Fruit fly (Drosophila melanogaster) whole organism, embryonic: Measurements from ENCODE around the gene ppk20.

Experiments
- Aef1 ChIP-seq: fragments of 200-800 bp; sonication (Bioruptor generic); IDR thresholded peaks from 3 replicates; pipeline ENCODE4 v1.3.6; 2022; ENCODE audit warnings: missing biosample characterization, missing genetic modification characterization
- B-H2 ChIP-seq: fragments of 200-800 bp; sonication (Bioruptor generic); optimal IDR thresholded peaks from 2 replicates; lab custom pipeline; 2018; ENCODE audit warnings: missing biosample characterization, mild to moderate bottlenecking, missing genetic modification characterization
- CG10267 ChIP-seq: fragments of 200-800 bp; sonication (Bioruptor generic); optimal IDR thresholded peaks from 2 replicates; lab custom pipeline; 2018; ENCODE audit warnings: missing biosample characterization, mild to moderate bottlenecking, missing genetic modification characterization, moderate library complexity
- CG10543 ChIP-seq: fragments of 200-800 bp; sonication (Bioruptor generic); optimal IDR thresholded peaks from 3 replicates; lab custom pipeline; 2017; ENCODE audit warnings: missing biosample characterization, mild to moderate bottlenecking, missing genetic modification characterization, moderate library complexity
- CG11456 ChIP-seq: fragments of 200-800 bp; sonication (Bioruptor generic); IDR thresholded peaks from 3 replicates; pipeline ENCODE4 v1.3.6; 2022; ENCODE audit warnings: missing biosample characterization, missing genetic modification characterization
- CG11560 ChIP-seq: fragments of 200-800 bp; sonication (Bioruptor generic); IDR thresholded peaks from 3 replicates; pipeline ENCODE4 v1.3.6; 2022; ENCODE audit warnings: missing biosample characterization, missing genetic modification characterization
- CG12236 ChIP-seq: fragments of 200-800 bp; sonication (Bioruptor generic); optimal IDR thresholded peaks from 2 replicates; lab custom pipeline; 2016; ENCODE audit warnings: missing biosample characterization, missing genetic modification characterization
- CG14050 ChIP-seq: fragments of 200-800 bp; sonication (Bioruptor generic); IDR thresholded peaks from 3 replicates; pipeline ENCODE4 v1.3.6; 2022; ENCODE audit warnings: missing biosample characterization, missing genetic modification characterization
- CG15479 ChIP-seq: fragments of 200-800 bp; sonication (Bioruptor generic); optimal IDR thresholded peaks from 3 replicates; lab custom pipeline; 2019; ENCODE audit warnings: missing biosample characterization, mild to moderate bottlenecking, missing genetic modification characterization, moderate library complexity
- CG16813 ChIP-seq: fragments of 200-800 bp; sonication (Bioruptor generic); IDR thresholded peaks from 3 replicates; pipeline ENCODE4 v1.3.6; 2022; ENCODE audit warnings: missing biosample characterization, missing genetic modification characterization; ENCODE audit not compliant: partially characterized antibody
- CG18476 ChIP-seq: fragments of 200-800 bp; sonication (Bioruptor generic); optimal IDR thresholded peaks from 2 replicates; lab custom pipeline; 2016; ENCODE audit warnings: missing biosample characterization, mild to moderate bottlenecking, missing genetic modification characterization
- CG2120 ChIP-seq: fragments of 200-800 bp; sonication (Bioruptor generic); optimal IDR thresholded peaks from 3 replicates; lab custom pipeline; 2016; ENCODE audit warnings: missing biosample characterization, missing genetic modification characterization
- CG3065 ChIP-seq: fragments of 200-800 bp; sonication (Bioruptor generic); optimal IDR thresholded peaks from 2 replicates; lab custom pipeline; 2016; ENCODE audit warnings: missing biosample characterization, missing genetic modification characterization
- CG4328 ChIP-seq: fragments of 200-800 bp; sonication (Bioruptor generic); optimal IDR thresholded peaks from 3 replicates; lab custom pipeline; 2017; ENCODE audit warnings: missing biosample characterization, missing genetic modification reagents, missing genetic modification characterization
- CG4730 ChIP-seq: fragments of 200-800 bp; sonication (Bioruptor generic); IDR thresholded peaks from 2 replicates; pipeline ENCODE4 v1.3.6; 2022; ENCODE audit warnings: missing biosample characterization, missing genetic modification characterization
- CG5180 ChIP-seq: fragments of 200-800 bp; sonication (Bioruptor generic); optimal IDR thresholded peaks from 3 replicates; lab custom pipeline; 2017; ENCODE audit warnings: missing biosample characterization, missing genetic modification characterization, mild to moderate bottlenecking, moderate library complexity, missing genetic modification reagents
- CG5245 ChIP-seq: fragments of 200-800 bp; sonication (Bioruptor generic); optimal IDR thresholded peaks from 3 replicates; lab custom pipeline; 2016; ENCODE audit warnings: missing biosample characterization, missing genetic modification characterization
- CG5953 ChIP-seq: fragments of 200-800 bp; sonication (Bioruptor generic); IDR thresholded peaks from 2 replicates; pipeline ENCODE4 v1.3.6; 2022; ENCODE audit warnings: missing biosample characterization, missing genetic modification characterization
- CG7271 ChIP-seq: fragments of 200-800 bp; sonication (Bioruptor generic); optimal IDR thresholded peaks from 2 replicates; lab custom pipeline; 2018; ENCODE audit warnings: missing biosample characterization, mild to moderate bottlenecking, missing genetic modification characterization, moderate library complexity
- CG7839 ChIP-seq: fragments of 200-800 bp; sonication (Bioruptor generic); optimal IDR thresholded peaks from 3 replicates; lab custom pipeline; 2018; ENCODE audit warnings: missing biosample characterization, mild to moderate bottlenecking, missing genetic modification characterization, moderate library complexity
- CG8478 ChIP-seq: fragments of >200 bp; optimal IDR thresholded peaks from 2 replicates; lab custom pipeline; 2018
- Chrac-16 ChIP-seq: fragments of 200-800 bp; sonication (Bioruptor generic); optimal IDR thresholded peaks from 3 replicates; lab custom pipeline; 2016; ENCODE audit warnings: missing biosample characterization, missing genetic modification characterization
- CkIIα-i1 ChIP-seq: fragments of 200-800 bp; sonication (Bioruptor generic); IDR thresholded peaks from 2 replicates; pipeline ENCODE4 v1.3.6; 2022; ENCODE audit warnings: missing biosample characterization, missing genetic modification characterization
- CrebB ChIP-seq: fragments of 200-800 bp; sonication (Bioruptor generic); optimal IDR thresholded peaks from 3 replicates; lab custom pipeline; 2018; ENCODE audit warnings: missing biosample characterization, mild to moderate bottlenecking, missing genetic modification characterization
- E2f2 ChIP-seq: fragments of 200-800 bp; sonication (Bioruptor generic); IDR thresholded peaks from 2 replicates; pipeline ENCODE4 v1.3.6; 2022; ENCODE audit warnings: missing biosample characterization, missing genetic modification characterization
- Fer1 ChIP-seq: fragments of 200-800 bp; sonication (Bioruptor generic); optimal IDR thresholded peaks from 2 replicates; lab custom pipeline; 2017; ENCODE audit warnings: missing biosample characterization, mild to moderate bottlenecking, missing genetic modification characterization
- Gsc ChIP-seq: fragments of 200-800 bp; sonication (Bioruptor generic); IDR thresholded peaks from 2 replicates; pipeline ENCODE4 v1.3.6; 2022; ENCODE audit warnings: missing biosample characterization, missing genetic modification characterization
- Kr ChIP-seq: fragments of 200-800 bp; sonication (Bioruptor generic); optimal IDR thresholded peaks from 2 replicates; lab custom pipeline; 2017; ENCODE audit warnings: missing biosample characterization, mild to moderate bottlenecking, missing genetic modification characterization
- Med ChIP-seq: fragments of 200-800 bp; sonication (Bioruptor generic); peaks from one replicate; lab custom pipeline; 2016; ENCODE audit warnings: missing biosample characterization, missing genetic modification characterization, mild to moderate bottlenecking, inconsistent platforms, moderate library complexity
- Meics ChIP-seq: fragments of 200-800 bp; sonication (Bioruptor generic); optimal IDR thresholded peaks from 2 replicates; lab custom pipeline; 2017; ENCODE audit warnings: missing biosample characterization, mild to moderate bottlenecking, missing genetic modification characterization
- NC2β ChIP-seq: fragments of 200-800 bp; sonication (Bioruptor generic); optimal IDR thresholded peaks from 2 replicates; lab custom pipeline; 2016; ENCODE audit warnings: missing biosample characterization, missing genetic modification characterization
- Nf-YB ChIP-seq: fragments of 200-800 bp; sonication (Bioruptor generic); optimal IDR thresholded peaks from 3 replicates; lab custom pipeline; 2019; ENCODE audit warnings: missing biosample characterization, mild to moderate bottlenecking, missing genetic modification characterization, moderate library complexity
- Optix ChIP-seq: fragments of 200-800 bp; sonication (Bioruptor generic); IDR thresholded peaks from 3 replicates; pipeline ENCODE4 v1.3.6; 2022; ENCODE audit warnings: missing biosample characterization, missing genetic modification characterization
- Poxn ChIP-seq: fragments of 200-800 bp; sonication (Bioruptor generic); IDR thresholded peaks from 2 replicates; pipeline ENCODE4 v1.3.6; 2022; ENCODE audit warnings: missing biosample characterization, missing genetic modification characterization
- Side ChIP-seq: fragments of 200-800 bp; sonication (Bioruptor generic); optimal IDR thresholded peaks from 2 replicates; lab custom pipeline; 2016; ENCODE audit warnings: missing biosample characterization, missing genetic modification characterization
- Sin3A ChIP-seq: fragments of >200 bp; optimal IDR thresholded peaks from 2 replicates; lab custom pipeline; 2018
- Six4 ChIP-seq: fragments of 200-800 bp; sonication (Bioruptor generic); optimal IDR thresholded peaks from 2 replicates; lab custom pipeline; 2016; ENCODE audit warnings: missing biosample characterization, missing genetic modification characterization
- Taf1 ChIP-seq: fragments of 200-800 bp; sonication (Bioruptor generic); IDR thresholded peaks from 2 replicates; pipeline ENCODE4 v1.3.6; 2022; ENCODE audit warnings: missing biosample characterization, missing genetic modification characterization
- Usf ChIP-seq: fragments of 200-800 bp; sonication (Bioruptor generic); optimal IDR thresholded peaks from 2 replicates; lab custom pipeline; 2017; ENCODE audit warnings: missing genotype, missing biosample characterization, missing genetic modification characterization
- bigmax ChIP-seq: fragments of 200-800 bp; sonication (Bioruptor generic); optimal IDR thresholded peaks from 2 replicates; lab custom pipeline; 2018; ENCODE audit warnings: missing biosample characterization, mild to moderate bottlenecking, missing genetic modification characterization
- chm ChIP-seq: fragments of 200-800 bp; sonication (Bioruptor generic); IDR thresholded peaks from 2 replicates; pipeline ENCODE4 v1.3.6; 2022; ENCODE audit warnings: missing biosample characterization, missing genetic modification characterization
- hth ChIP-seq: fragments of >200 bp; optimal IDR thresholded peaks from 2 replicates; lab custom pipeline; 2017; ENCODE audit warnings: inconsistent platforms
- jigr1 ChIP-seq: fragments of 200-800 bp; sonication (Bioruptor generic); IDR thresholded peaks from 3 replicates; pipeline ENCODE4 v1.3.6; 2022; ENCODE audit warnings: missing biosample characterization, missing genetic modification characterization
- jing ChIP-seq: fragments of 200-800 bp; sonication (Bioruptor generic); optimal IDR thresholded peaks from 2 replicates; lab custom pipeline; 2018; ENCODE audit warnings: missing biosample characterization, mild to moderate bottlenecking, missing genetic modification characterization
- lbe ChIP-seq: fragments of 200-800 bp; sonication (Bioruptor generic); optimal IDR thresholded peaks from 2 replicates; lab custom pipeline; 2016; ENCODE audit warnings: missing biosample characterization, mild to moderate bottlenecking, missing genetic modification characterization
- lilli ChIP-seq: fragments of 200-800 bp; sonication (Bioruptor generic); optimal IDR thresholded peaks from 3 replicates; lab custom pipeline; 2016; ENCODE audit warnings: missing biosample characterization, missing genetic modification characterization
- p53 ChIP-seq: fragments of 200-800 bp; sonication (Bioruptor generic); optimal IDR thresholded peaks from 2 replicates; lab custom pipeline; 2016; ENCODE audit warnings: missing biosample characterization, missing genetic modification characterization
- pan ChIP-seq, 4 experiments: fragments of >200 bp in 3 of 4; fragments of 200-800 bp in 1 of 4; sonication (Bioruptor generic) in 1 of 4; optimal IDR thresholded peaks in 3 of 4; IDR thresholded peaks in 1 of 4; 2 replicates each; pipeline versions ENCODE4 v1.3.6 to Lab custom; 2017 to 2022; ENCODE audit warnings: missing biosample characterization in 2 of 4, missing genetic modification characterization in 2 of 4, mixed read lengths in 1 of 4
- pfk ChIP-seq: fragments of 200-800 bp; sonication (Bioruptor generic); optimal IDR thresholded peaks from 2 replicates; lab custom pipeline; 2018; ENCODE audit warnings: missing biosample characterization, mild to moderate bottlenecking, missing genetic modification characterization, moderate library complexity
- pzg ChIP-seq: fragments of 200-800 bp; sonication (Bioruptor generic); optimal IDR thresholded peaks from 3 replicates; lab custom pipeline; 2018; ENCODE audit warnings: missing biosample characterization, mild to moderate bottlenecking, missing genetic modification characterization, moderate library complexity
- so ChIP-seq: fragments of 200-800 bp; sonication (Bioruptor generic); IDR thresholded peaks from 3 replicates; pipeline ENCODE4 v1.3.6; 2022; ENCODE audit warnings: missing biosample characterization, missing genetic modification characterization
- tin ChIP-seq: fragments of 200-800 bp; sonication (Bioruptor generic); optimal IDR thresholded peaks from 3 replicates; lab custom pipeline; 2016; ENCODE audit warnings: missing biosample characterization, missing genetic modification characterization
- wek ChIP-seq: fragments of 200-800 bp; sonication (Bioruptor generic); optimal IDR thresholded peaks from 3 replicates; lab custom pipeline; 2018; ENCODE audit warnings: missing biosample characterization, mild to moderate bottlenecking, missing genetic modification characterization, moderate library complexity

ppk20 gene

dm6 chr3R:29690539-29690852 lies 21.8 kb upstream of the ppk20 start (continued):
- no peak for TF ChIP-seq lilli (GFP tag; lab: Kevin White, UChicago)
- TF ChIP-seq CG11456 (GFP tag; lab: Robert Waterston, UW): no peak
- no peak for TF ChIP-seq CG3065 (GFP tag; lab: Kevin White, UChicago)
- peak; percentile 78 for TF ChIP-seq Med (GFP tag; lab: Kevin White, UChicago)
- no peak for TF ChIP-seq so (GFP tag; lab: Robert Waterston, UW)
- TF ChIP-seq jigr1 (GFP tag; lab: Robert Waterston, UW): no peak
- no peak for TF ChIP-seq CG5180 (GFP tag; lab: Kevin White, UChicago)
- no peak for TF ChIP-seq pzg (GFP tag; lab: Kevin White, UChicago)
- no peak for TF ChIP-seq CG5953 (GFP tag; lab: Robert Waterston, UW)
- no peak for TF ChIP-seq CG4730 (GFP tag; lab: Robert Waterston, UW)
- no peak for TF ChIP-seq jing (GFP tag; lab: Kevin White, UChicago)
- TF ChIP-seq Six4 (GFP tag; lab: Kevin White, UChicago): peak; percentile 7
- TF ChIP-seq CG8478: no peak
- TF ChIP-seq lbe (GFP tag; lab: Kevin White, UChicago): no peak
- no peak for TF ChIP-seq Kr (GFP tag; lab: Kevin White, UChicago)
- TF ChIP-seq Sin3A (lab: Kevin White, UChicago): no peak
- TF ChIP-seq pan (optimal IDR thresholded peaks at IDR 0.05; lab: Kevin White, UChicago): no peak
- no peak for TF ChIP-seq pan (GFP tag; optimal IDR thresholded peaks at IDR 0.05 in 1 of 2, IDR thresholded peaks at IDR 0.05 in 1 of 2)
- no peak for TF ChIP-seq CG7271 (tag; lab: Kevin White, UChicago)
- TF ChIP-seq CrebB (tag; lab: Kevin White, UChicago): no peak
- TF ChIP-seq NC2β: peak; percentile 6
- TF ChIP-seq CG18476 (GFP tag; lab: Kevin White, UChicago): peak; percentile 2
- TF ChIP-seq Aef1 (GFP tag; lab: Robert Waterston, UW): peak; percentile 29; the same call in 1 of the 3 replicates
- no peak for TF ChIP-seq E2f2 (GFP tag; lab: Robert Waterston, UW)
- TF ChIP-seq CG2120 (GFP tag; lab: Kevin White, UChicago): peak; percentile 0
- no peak for TF ChIP-seq CG16813 (GFP tag; lab: Robert Waterston, UW)
- TF ChIP-seq Gsc (GFP tag; lab: Robert Waterston, UW): no peak
- no peak for TF ChIP-seq CG10543 (GFP tag; lab: Kevin White, UChicago)
- TF ChIP-seq Fer1 (GFP tag; lab: Kevin White, UChicago): no peak
- no peak for TF ChIP-seq CG15479 (GFP tag; lab: Kevin White, UChicago)
- no peak for TF ChIP-seq chm (GFP tag; lab: Robert Waterston, UW)
- TF ChIP-seq pfk: no peak
- no peak for TF ChIP-seq CG4328
- no peak for TF ChIP-seq B-H2 (GFP tag; lab: Kevin White, UChicago)
- TF ChIP-seq CG10267 (tag; lab: Kevin White, UChicago): peak; percentile 30
- no peak for TF ChIP-seq Side
- peak; percentile 0 for TF ChIP-seq Chrac-16 (GFP tag; lab: Kevin White, UChicago)
- TF ChIP-seq Usf (GFP tag; lab: Kevin White, UChicago): no peak
- no peak for TF ChIP-seq p53 (GFP tag; lab: Kevin White, UChicago)
- no peak for TF ChIP-seq CG12236
- no peak for TF ChIP-seq bigmax (GFP tag; lab: Kevin White, UChicago)
- TF ChIP-seq Optix (GFP tag; lab: Robert Waterston, UW): no peak
- no peak for TF ChIP-seq CG11560
- TF ChIP-seq Poxn (GFP tag; lab: Robert Waterston, UW): no peak
- peak; percentile 62 for TF ChIP-seq CG5245
- peak; percentile 58 for TF ChIP-seq CG7839 (tag; lab: Kevin White, UChicago)
- no peak for TF ChIP-seq Taf1 (GFP tag; lab: Robert Waterston, UW)
- no peak; the same call in 2 of the 3 replicates for TF ChIP-seq CG14050 (GFP tag; lab: Robert Waterston, UW)
- TF ChIP-seq Meics (GFP tag; lab: Kevin White, UChicago): no peak
- TF ChIP-seq tin (GFP tag; lab: Kevin White, UChicago): no peak
- no peak for TF ChIP-seq wek (GFP tag; lab: Kevin White, UChicago)
- no peak for TF ChIP-seq CkIIα-i1 (GFP tag; lab: Robert Waterston, UW)
- TF ChIP-seq hth: no peak
- no peak for TF ChIP-seq Nf-YB (GFP tag; lab: Kevin White, UChicago)
